Fruit fly (Drosophila melanogaster) Kc167 (cell line): ENCODE results near the gene Dus3.

ENCODE experiments used
- h ChIP-seq: fragments of >200 bp; optimal IDR thresholded peaks from 3 replicates; lab custom pipeline; 2018; ENCODE audit warnings: missing external identifiers
- psq ChIP-seq: fragments of >200 bp; optimal IDR thresholded peaks from 2 replicates; lab custom pipeline; 2017; ENCODE audit warnings: missing external identifiers
- ttk ChIP-seq: sonication (Bioruptor generic); optimal IDR thresholded peaks from 2 replicates; lab custom pipeline; 2017; ENCODE audit warnings: missing external identifiers

- no peak for TF ChIP-seq h
- no peak for TF ChIP-seq ttk
- TF ChIP-seq psq: no peak
Measured at dm6 chr2L:19763446-19763772, 4.7 kb downstream of the Dus3 start.
